Worm (Caenorhabditis elegans) whole organism, L4/young adult: ENCODE data around the gene C56G2.15.

ENCODE experiments used
- W03F9.2 ChIP-seq: fragments of 150-350 bp; optimal IDR thresholded peaks from 2 replicates; lab custom pipeline; 2014; ENCODE audit warnings: missing biosample characterization, missing genetic modification characterization
- him-1 ChIP-seq: sonication (generic microtip); optimal IDR thresholded peaks from 2 replicates; lab custom pipeline; 2016; ENCODE audit warnings: missing genotype, missing genetic modification reagents, missing genetic modification characterization, missing compliant biosample characterization

- TF ChIP-seq W03F9.2 (tag; lab: Kevin White, UChicago) = no peak
- peak; percentile 64 for TF ChIP-seq him-1 (tag; lab: Kevin White, UChicago)
Measured at ce11 chrIII:6348578-6348977, 19.1 kb downstream of the C56G2.15 start.
